Fruit fly (Drosophila melanogaster) whole organism, embryonic: Measurements from ENCODE around the gene Ir93a.

Experiments
- ATbp ChIP-seq: fragments of 200-800 bp; sonication (Bioruptor generic); optimal IDR thresholded peaks from 2 replicates; lab custom pipeline; 2017; ENCODE audit warnings: missing biosample characterization, mild to moderate bottlenecking, missing genetic modification characterization, missing genetic modification reagents
- Abd-B ChIP-seq: fragments of 200-800 bp; sonication (Bioruptor generic); optimal IDR thresholded peaks from 2 replicates; lab custom pipeline; 2018; ENCODE audit warnings: missing biosample characterization, mild to moderate bottlenecking, missing genetic modification characterization, moderate library complexity
- BEAF-32 ChIP-seq: fragments of 200-800 bp; sonication (Bioruptor generic); optimal IDR thresholded peaks from 3 replicates; lab custom pipeline; 2017; ENCODE audit warnings: missing biosample characterization, missing genetic modification characterization, mild to moderate bottlenecking, moderate library complexity, missing genetic modification reagents
- Bteb2 ChIP-seq: fragments of 200-800 bp; sonication (Bioruptor generic); optimal IDR thresholded peaks from 2 replicates; lab custom pipeline; 2016; ENCODE audit warnings: missing biosample characterization, missing genetic modification characterization
- CG11695 ChIP-seq: fragments of 200-800 bp; sonication (Bioruptor generic); IDR thresholded peaks from 3 replicates; pipeline ENCODE4 v1.3.6; 2022; ENCODE audit warnings: missing biosample characterization, missing genetic modification characterization
- CG12744 ChIP-seq: fragments of 200-800 bp; sonication (Bioruptor generic); optimal IDR thresholded peaks from 2 replicates; lab custom pipeline; 2016; ENCODE audit warnings: missing biosample characterization, missing genetic modification characterization
- CG15073 ChIP-seq: fragments of 200-800 bp; sonication (Bioruptor generic); optimal IDR thresholded peaks from 2 replicates; lab custom pipeline; 2016; ENCODE audit warnings: missing biosample characterization, missing genetic modification characterization
- CG15269 ChIP-seq: fragments of 200-800 bp; sonication (Bioruptor generic); optimal IDR thresholded peaks from 2 replicates; lab custom pipeline; 2018; ENCODE audit warnings: missing biosample characterization, mild to moderate bottlenecking, missing genetic modification characterization, moderate library complexity
- CG1647 ChIP-seq: fragments of 200-800 bp; sonication (Bioruptor generic); optimal IDR thresholded peaks from 3 replicates; lab custom pipeline; 2016; ENCODE audit warnings: missing biosample characterization, missing genetic modification characterization
- CG17359 ChIP-seq: fragments of 200-800 bp; sonication (Bioruptor generic); optimal IDR thresholded peaks from 3 replicates; lab custom pipeline; 2018; ENCODE audit warnings: missing biosample characterization, mild to moderate bottlenecking, missing genetic modification characterization, moderate library complexity
- CG18599 ChIP-seq: fragments of 200-800 bp; sonication (Bioruptor generic); optimal IDR thresholded peaks from 3 replicates; lab custom pipeline; 2017; ENCODE audit warnings: missing biosample characterization, missing genetic modification characterization, mild to moderate bottlenecking, moderate library complexity, missing genetic modification reagents
- CG2678 ChIP-seq: fragments of 200-800 bp; sonication (Bioruptor generic); optimal IDR thresholded peaks from 3 replicates; lab custom pipeline; 2019; ENCODE audit warnings: missing biosample characterization, mild to moderate bottlenecking, missing genetic modification characterization, moderate library complexity
- CG2875 ChIP-seq: fragments of 200-800 bp; sonication (Bioruptor generic); optimal IDR thresholded peaks from 2 replicates; lab custom pipeline; 2017; ENCODE audit warnings: missing biosample characterization, mild to moderate bottlenecking, missing genetic modification characterization, missing genetic modification reagents
- CG30403 ChIP-seq: fragments of 200-800 bp; sonication (Bioruptor generic); optimal IDR thresholded peaks from 3 replicates; lab custom pipeline; 2016; ENCODE audit warnings: missing biosample characterization, missing genetic modification characterization
- CG3407 ChIP-seq: fragments of 200-800 bp; sonication (Bioruptor generic); optimal IDR thresholded peaks from 2 replicates; lab custom pipeline; 2018; ENCODE audit warnings: missing biosample characterization, mild to moderate bottlenecking, missing genetic modification characterization
- CG3995 ChIP-seq: fragments of 200-800 bp; sonication (Bioruptor generic); optimal IDR thresholded peaks from 3 replicates; lab custom pipeline; 2016; ENCODE audit warnings: missing biosample characterization, missing genetic modification characterization
- CG4404 ChIP-seq: fragments of 200-800 bp; sonication (Bioruptor generic); IDR thresholded peaks from 2 replicates; pipeline ENCODE4 v1.3.6; 2022; ENCODE audit warnings: missing biosample characterization, missing genetic modification characterization
- CG4730 ChIP-seq: fragments of 200-800 bp; sonication (Bioruptor generic); IDR thresholded peaks from 2 replicates; pipeline ENCODE4 v1.3.6; 2022; ENCODE audit warnings: missing biosample characterization, missing genetic modification characterization
- CG6254 ChIP-seq: fragments of 200-800 bp; sonication (Bioruptor generic); optimal IDR thresholded peaks from 3 replicates; lab custom pipeline; 2017; ENCODE audit warnings: mild to moderate bottlenecking, missing biosample characterization, missing genetic modification reagents, missing genetic modification characterization
- CG7357 ChIP-seq: fragments of 200-800 bp; sonication (Bioruptor generic); IDR thresholded peaks from 3 replicates; pipeline ENCODE4 v1.3.6; 2022; ENCODE audit warnings: missing biosample characterization, missing genetic modification characterization
- CG7786 ChIP-seq: fragments of 200-800 bp; sonication (Bioruptor generic); optimal IDR thresholded peaks from 2 replicates; lab custom pipeline; 2016; ENCODE audit warnings: missing biosample characterization, missing genetic modification characterization
- CG8089 ChIP-seq: fragments of 200-800 bp; sonication (Bioruptor generic); optimal IDR thresholded peaks from 3 replicates; lab custom pipeline; 2016; ENCODE audit warnings: missing biosample characterization, missing genetic modification characterization
- CHES-1-like ChIP-seq: fragments of 200-800 bp; sonication (Bioruptor generic); optimal IDR thresholded peaks from 2 replicates; lab custom pipeline; 2016; ENCODE audit warnings: missing biosample characterization, missing genetic modification characterization
- CTCF ChIP-seq: fragments of 200-800 bp; sonication (Bioruptor generic); optimal IDR thresholded peaks from 2 replicates; lab custom pipeline; 2017; ENCODE audit warnings: missing biosample characterization, mild to moderate bottlenecking, missing genetic modification characterization, moderate library complexity
- D19A ChIP-seq: fragments of 200-800 bp; optimal IDR thresholded peaks from 3 replicates; lab custom pipeline; 2019; ENCODE audit warnings: missing biosample characterization, mild to moderate bottlenecking, missing genetic modification characterization, moderate library complexity
- Deaf1 ChIP-seq: fragments of 200-800 bp; optimal IDR thresholded peaks from 3 replicates; lab custom pipeline; 2019; ENCODE audit warnings: missing biosample characterization, mild to moderate bottlenecking, missing genetic modification characterization, moderate library complexity
- H2.0 ChIP-seq: fragments of 200-800 bp; sonication (Bioruptor generic); IDR thresholded peaks from 2 replicates; pipeline ENCODE4 v1.3.6; 2022; ENCODE audit warnings: missing biosample characterization, missing genetic modification characterization
- Lim3 ChIP-seq: fragments of 200-800 bp; sonication (Bioruptor generic); IDR thresholded peaks from 2 replicates; pipeline ENCODE4 v1.3.6; 2022; ENCODE audit warnings: missing biosample characterization, missing genetic modification characterization
- Lpt ChIP-seq: fragments of >200 bp; optimal IDR thresholded peaks from 2 replicates; lab custom pipeline; 2018; ENCODE audit warnings: missing biosample characterization, missing genetic modification characterization
- Mes4 ChIP-seq: fragments of 200-800 bp; sonication (Bioruptor generic); optimal IDR thresholded peaks from 2 replicates; lab custom pipeline; 2016; ENCODE audit warnings: missing biosample characterization, missing genetic modification characterization
- NC2β ChIP-seq: fragments of 200-800 bp; sonication (Bioruptor generic); optimal IDR thresholded peaks from 2 replicates; lab custom pipeline; 2016; ENCODE audit warnings: missing biosample characterization, missing genetic modification characterization
- Opbp ChIP-seq: fragments of 200-800 bp; sonication (Bioruptor generic); IDR thresholded peaks from 3 replicates; pipeline ENCODE4 v1.3.6; 2022; ENCODE audit warnings: missing biosample characterization, missing genetic modification characterization; ENCODE audit not compliant: partially characterized antibody
- Sin3A ChIP-seq: fragments of >200 bp; optimal IDR thresholded peaks from 2 replicates; lab custom pipeline; 2018
- Sox102F ChIP-seq: fragments of 200-800 bp; sonication (Bioruptor generic); optimal IDR thresholded peaks from 2 replicates; lab custom pipeline; 2018; ENCODE audit warnings: missing biosample characterization, mild to moderate bottlenecking, missing genetic modification characterization, moderate library complexity
- ac ChIP-seq: fragments of 200-800 bp; sonication (Bioruptor generic); optimal IDR thresholded peaks from 3 replicates; lab custom pipeline; 2017; ENCODE audit warnings: missing biosample characterization, mild to moderate bottlenecking, missing genetic modification characterization
- aop ChIP-seq: fragments of 200-800 bp; sonication (Bioruptor generic); IDR thresholded peaks from 2 replicates; pipeline ENCODE4 v1.3.6; 2022; ENCODE audit warnings: missing biosample characterization, missing genetic modification characterization
- fd3F ChIP-seq: fragments of 200-800 bp; sonication (Bioruptor generic); optimal IDR thresholded peaks from 2 replicates; lab custom pipeline; 2018; ENCODE audit warnings: missing biosample characterization, mild to moderate bottlenecking, missing genetic modification characterization, moderate library complexity
- ftz-f1 ChIP-seq: fragments of 200-800 bp; sonication (Bioruptor generic); optimal IDR thresholded peaks from 2 replicates; lab custom pipeline; 2016; ENCODE audit warnings: missing biosample characterization, missing genetic modification characterization
- gce ChIP-seq: fragments of 200-800 bp; sonication (Bioruptor generic); IDR thresholded peaks from 3 replicates; pipeline ENCODE4 v1.3.6; 2022; ENCODE audit warnings: missing biosample characterization, missing genetic modification characterization
- gsb-n ChIP-seq: fragments of 200-800 bp; sonication (Bioruptor generic); optimal IDR thresholded peaks from 3 replicates; lab custom pipeline; 2018; ENCODE audit warnings: missing biosample characterization, mild to moderate bottlenecking, missing genetic modification characterization
- ham ChIP-seq: fragments of 200-800 bp; sonication (Bioruptor generic); IDR thresholded peaks from 2 replicates; pipeline ENCODE4 v1.3.6; 2022; ENCODE audit warnings: missing biosample characterization, missing genetic modification characterization
- hkb ChIP-seq, 2 experiments: fragments of 200-800 bp in 1 of 2; fragments of >200 bp in 1 of 2; sonication (Bioruptor generic) in 1 of 2; IDR thresholded peaks in 1 of 2; optimal IDR thresholded peaks in 1 of 2; 2 replicates each; pipeline versions ENCODE4 v1.3.6 to Lab custom; 2017 to 2022; ENCODE audit warnings: missing biosample characterization in 1 of 2, missing genetic modification characterization in 1 of 2
- jing ChIP-seq: fragments of 200-800 bp; sonication (Bioruptor generic); optimal IDR thresholded peaks from 2 replicates; lab custom pipeline; 2018; ENCODE audit warnings: missing biosample characterization, mild to moderate bottlenecking, missing genetic modification characterization
- kah ChIP-seq: fragments of 200-800 bp; sonication (Bioruptor generic); optimal IDR thresholded peaks from 2 replicates; lab custom pipeline; 2018; ENCODE audit warnings: missing biosample characterization, mild to moderate bottlenecking, missing genetic modification characterization
- kay ChIP-seq: fragments of 200-800 bp; sonication (Bioruptor generic); optimal IDR thresholded peaks from 2 replicates; lab custom pipeline; 2016; ENCODE audit warnings: missing biosample characterization, missing genetic modification characterization
- luna ChIP-seq: fragments of 200-800 bp; sonication (Bioruptor generic); optimal IDR thresholded peaks from 2 replicates; lab custom pipeline; 2016; ENCODE audit warnings: missing biosample characterization, missing genetic modification characterization
- nmo ChIP-seq: fragments of 200-800 bp; sonication (Bioruptor generic); optimal IDR thresholded peaks from 2 replicates; lab custom pipeline; 2018; ENCODE audit warnings: missing biosample characterization, mild to moderate bottlenecking, missing genetic modification characterization, moderate library complexity
- nom ChIP-seq: fragments of 200-800 bp; sonication (Bioruptor generic); optimal IDR thresholded peaks from 2 replicates; lab custom pipeline; 2017; ENCODE audit warnings: missing biosample characterization, missing genetic modification characterization, mild to moderate bottlenecking, moderate library complexity, missing genetic modification reagents
- otp ChIP-seq: fragments of 200-800 bp; sonication (Bioruptor generic); IDR thresholded peaks from 3 replicates; pipeline ENCODE4, ENCODE4 v1.3.6; 2022; ENCODE audit warnings: missing biosample characterization, missing genetic modification characterization
- slbo ChIP-seq: fragments of 200-800 bp; sonication (Bioruptor generic); IDR thresholded peaks from 2 replicates; pipeline ENCODE4 v1.3.6; 2022; ENCODE audit warnings: missing biosample characterization, missing genetic modification characterization
- twi ChIP-seq: fragments of 200-800 bp; optimal IDR thresholded peaks from 2 replicates; lab custom pipeline; 2019; ENCODE audit warnings: missing biosample characterization, mild to moderate bottlenecking, missing genetic modification characterization, moderate library complexity
- wor ChIP-seq: fragments of 200-800 bp; sonication (Bioruptor generic); IDR thresholded peaks from 2 replicates; pipeline ENCODE4 v1.3.6; 2022; ENCODE audit warnings: missing biosample characterization, missing genetic modification characterization

Gene Ir93a

DNA sequence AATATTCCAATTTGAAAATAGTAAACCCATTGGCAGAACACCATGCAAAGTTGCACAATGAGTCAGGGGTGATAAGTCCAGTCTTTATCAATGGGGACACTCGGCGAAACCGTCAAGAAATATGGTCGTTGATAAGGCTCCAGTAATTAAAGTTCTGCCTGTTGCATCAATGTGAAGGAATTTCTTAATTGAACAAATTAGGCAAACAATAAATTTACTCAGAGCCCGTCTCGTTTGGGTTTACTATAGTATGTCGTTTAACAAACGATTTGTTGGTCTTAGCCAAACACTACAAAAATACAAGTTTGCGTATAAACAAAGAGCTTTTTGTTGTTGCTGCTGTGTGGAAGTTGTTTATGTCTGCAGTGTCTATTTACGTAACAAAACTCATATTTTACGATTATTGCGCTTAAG is 25.0 kb downstream of the Ir93a start (continued):
- TF ChIP-seq Deaf1 (tag; lab: Kevin White, UChicago) = no peak
- TF ChIP-seq Abd-B (GFP tag; lab: Kevin White, UChicago) = no peak
- TF ChIP-seq CG3407 (GFP tag; lab: Kevin White, UChicago) = peak; percentile 44
- no peak for TF ChIP-seq Sin3A (lab: Kevin White, UChicago)
- no peak for TF ChIP-seq CG3995 (GFP tag; lab: Kevin White, UChicago)
- no peak for TF ChIP-seq luna (GFP tag; lab: Kevin White, UChicago)
- no peak for TF ChIP-seq slbo
- peak; percentile 40 for TF ChIP-seq CG18599
- peak; percentile 46 for TF ChIP-seq CG8089 (GFP tag; lab: Kevin White, UChicago)
- peak; percentile 79 for TF ChIP-seq ATbp (GFP tag; lab: Kevin White, UChicago)
- no peak for TF ChIP-seq H2.0 (GFP tag; lab: Robert Waterston, UW)
- no peak for TF ChIP-seq CG15073 (GFP tag; lab: Kevin White, UChicago)
- peak; percentile 68 for TF ChIP-seq CG2875
- no peak for TF ChIP-seq hkb (optimal IDR thresholded peaks at IDR 0.05; lab: Kevin White, UChicago)
- peak; percentile 59 for TF ChIP-seq hkb (GFP tag; IDR thresholded peaks at IDR 0.05; lab: Robert Waterston, UW)
- TF ChIP-seq twi (tag; lab: Kevin White, UChicago) = no peak
- TF ChIP-seq BEAF-32 (GFP tag; lab: Kevin White, UChicago) = no peak
- TF ChIP-seq kay (GFP tag; lab: Kevin White, UChicago) = no peak
- TF ChIP-seq Sox102F (GFP tag; lab: Kevin White, UChicago) = peak; percentile 53
- TF ChIP-seq nmo (GFP tag; lab: Kevin White, UChicago) = no peak

DNA sequence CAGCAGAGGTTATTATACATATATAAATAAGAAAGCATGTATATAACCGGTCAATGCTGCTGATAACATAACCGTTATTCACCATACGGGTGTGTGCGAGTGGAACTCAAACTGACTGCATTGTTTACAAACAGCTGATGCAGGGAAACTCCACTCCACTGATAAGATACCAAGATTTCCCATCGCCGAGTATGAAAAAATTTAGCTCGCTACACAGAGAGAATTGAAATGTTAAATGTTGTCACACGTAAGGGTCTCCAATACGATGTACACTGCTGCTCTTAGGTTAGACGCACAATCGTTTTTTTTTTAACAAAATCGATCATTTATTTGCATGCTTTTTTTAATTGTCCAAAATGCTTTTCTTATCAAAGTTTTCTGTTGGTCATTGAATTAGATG is 26.1 kb downstream of the Ir93a start:
- no peak for TF ChIP-seq CTCF (GFP tag; lab: Kevin White, UChicago)
- no peak for TF ChIP-seq ftz-f1 (GFP tag; lab: Kevin White, UChicago)
- no peak for TF ChIP-seq ham (GFP tag; lab: Robert Waterston, UW)
- TF ChIP-seq gce (GFP tag; lab: Robert Waterston, UW) = no peak
- TF ChIP-seq CG15269 = peak; percentile 46
- TF ChIP-seq Lpt (GFP tag; lab: Kevin White, UChicago) = no peak
- no peak for TF ChIP-seq CHES-1-like (GFP tag; lab: Kevin White, UChicago)
- no peak for TF ChIP-seq D19A (tag; lab: Kevin White, UChicago)
- TF ChIP-seq otp (GFP tag; lab: Robert Waterston, UW) = no peak
- TF ChIP-seq wor (GFP tag; lab: Robert Waterston, UW) = no peak
- TF ChIP-seq CG6254 (GFP tag; lab: Kevin White, UChicago) = no peak
- no peak for TF ChIP-seq CG4730 (GFP tag; lab: Robert Waterston, UW)
- no peak for TF ChIP-seq kah (GFP tag; lab: Kevin White, UChicago)
- TF ChIP-seq gsb-n (tag; lab: Kevin White, UChicago) = peak; percentile 10
- no peak for TF ChIP-seq CG4404 (GFP tag; lab: Robert Waterston, UW)
- no peak for TF ChIP-seq ac (GFP tag; lab: Kevin White, UChicago)
- no peak for TF ChIP-seq jing
- TF ChIP-seq aop (GFP tag; lab: Robert Waterston, UW) = no peak
- no peak for TF ChIP-seq fd3F
- TF ChIP-seq NC2β (GFP tag; lab: Kevin White, UChicago) = no peak
- TF ChIP-seq Opbp = no peak
- TF ChIP-seq CG11695 (GFP tag; lab: Robert Waterston, UW) = 0 out of 3 replicates have a peak, but pooled peaks have one; percentile 28
- peak; percentile 2 for TF ChIP-seq CG2678 (tag; lab: Kevin White, UChicago)
- TF ChIP-seq Mes4 (GFP tag; lab: Kevin White, UChicago) = peak; percentile 9
- peak; percentile 16 for TF ChIP-seq CG17359 (tag; lab: Kevin White, UChicago)
- TF ChIP-seq nom (GFP tag; lab: Kevin White, UChicago) = no peak
- peak; percentile 19 for TF ChIP-seq CG30403 (GFP tag; lab: Kevin White, UChicago)
- TF ChIP-seq CG7357 (GFP tag; lab: Robert Waterston, UW) = no peak
- TF ChIP-seq CG7786 (GFP tag; lab: Kevin White, UChicago) = no peak
- no peak for TF ChIP-seq Lim3 (GFP tag; lab: Robert Waterston, UW)
- TF ChIP-seq CG12744 (GFP tag; lab: Kevin White, UChicago) = no peak
- no peak for TF ChIP-seq Bteb2 (GFP tag; lab: Kevin White, UChicago)
- TF ChIP-seq CG1647 (GFP tag; lab: Kevin White, UChicago) = no peak
